Worm (Caenorhabditis elegans) whole organism, mixed stage, embryonic: ENCODE measurements around the gene C14B1.8.

ENCODE experiments used
- ces-1 ChIP-seq: fragments of 150-350 bp; optimal IDR thresholded peaks from 2 replicates; lab custom pipeline; 2014; ENCODE audit warnings: missing biosample characterization, missing genetic modification reagents, missing genetic modification characterization
- elt-1 ChIP-seq: sonication (generic microtip); optimal IDR thresholded peaks from 2 replicates; lab custom pipeline; 2017; ENCODE audit warnings: missing genetic modification characterization, mild to moderate bottlenecking, missing compliant biosample characterization, antibody characterized with exemption, moderate library complexity, borderline replicate concordance; ENCODE audit not compliant: insufficient read depth
- elt-3 ChIP-seq: fragments of 150-350 bp; optimal IDR thresholded peaks from 2 replicates; lab custom pipeline; 2014; ENCODE audit warnings: missing biosample characterization, missing genetic modification characterization
- lin-13 ChIP-seq: fragments of 150-350 bp; optimal IDR thresholded peaks from 2 replicates; lab custom pipeline; 2014; ENCODE audit warnings: missing biosample characterization, missing genetic modification characterization
- lsy-2 ChIP-seq: fragments of 150-350 bp; optimal IDR thresholded peaks from 2 replicates; lab custom pipeline; 2014; ENCODE audit warnings: missing biosample characterization, missing genetic modification characterization
- mep-1 ChIP-seq: fragments of 150-350 bp; optimal IDR thresholded peaks from 2 replicates; lab custom pipeline; 2017; ENCODE audit warnings: missing biosample characterization, missing genetic modification reagents, missing genetic modification characterization, inconsistent platforms
- nhr-237 ChIP-seq: fragments of 150-350 bp; optimal IDR thresholded peaks from 2 replicates; lab custom pipeline; 2014; ENCODE audit warnings: missing biosample characterization, missing genetic modification characterization
- nhr-76 ChIP-seq: sonication (generic microtip); optimal IDR thresholded peaks from 2 replicates; lab custom pipeline; 2017; ENCODE audit warnings: missing biosample characterization, missing genetic modification characterization
- pha-4 ChIP-seq: fragments of 150-350 bp; optimal IDR thresholded peaks from 2 replicates; lab custom pipeline; 2018; ENCODE audit warnings: missing biosample characterization, missing genetic modification reagents, missing genetic modification characterization
- snpc-4 ChIP-seq: fragments of 150-350 bp; optimal IDR thresholded peaks from 2 replicates; lab custom pipeline; 2014; ENCODE audit warnings: missing biosample characterization, missing genetic modification characterization
- tbx-8 ChIP-seq: fragments of 200-800 bp; sonication (Bioruptor generic); optimal IDR thresholded peaks from 2 replicates; lab custom pipeline; 2018; ENCODE audit warnings: mild to moderate bottlenecking, missing genetic modification characterization, moderate library complexity, missing compliant biosample characterization
- unc-62 ChIP-seq: fragments of 150-350 bp; optimal IDR thresholded peaks from 2 replicates; lab custom pipeline; 2014; ENCODE audit warnings: missing biosample characterization, missing genetic modification reagents, missing genetic modification characterization
- zip-8 ChIP-seq: fragments of 150-350 bp; optimal IDR thresholded peaks from 2 replicates; lab custom pipeline; 2014; ENCODE audit warnings: missing biosample characterization, missing genetic modification characterization
- ztf-11 ChIP-seq: fragments of 150-350 bp; optimal IDR thresholded peaks from 2 replicates; lab custom pipeline; 2014; ENCODE audit warnings: missing biosample characterization, missing genetic modification characterization

DNA sequence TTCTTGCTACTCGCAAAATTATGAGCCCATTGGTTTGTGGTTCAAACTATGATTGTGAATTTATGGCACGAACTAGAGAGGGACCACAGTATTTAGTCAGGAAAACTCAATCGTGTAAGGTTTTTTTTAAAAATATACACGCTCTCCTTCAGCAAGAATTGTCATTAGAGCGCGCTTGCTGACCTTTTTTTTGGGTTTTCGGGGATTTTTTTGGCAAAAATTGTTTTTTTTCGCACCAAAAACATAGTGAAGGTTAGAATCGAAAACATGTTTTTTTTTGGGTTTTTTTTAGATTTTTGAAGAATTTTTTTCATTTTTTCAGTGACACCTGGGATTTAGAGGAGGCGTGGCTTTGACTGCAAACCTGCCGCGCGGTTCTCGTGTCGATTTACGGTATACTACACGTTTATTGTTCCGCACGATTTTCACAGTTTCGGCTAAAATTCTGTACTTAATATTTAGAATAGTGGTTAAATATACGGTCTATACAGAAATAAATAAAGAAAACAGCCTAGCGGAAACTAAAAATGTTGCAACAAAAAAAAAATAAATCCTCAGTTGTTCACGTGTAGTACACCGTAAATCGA is 3.3 kb downstream of the C14B1.8 start:
- no peak for TF ChIP-seq pha-4 (tag; lab: Kevin White, UChicago)
- TF ChIP-seq lsy-2 = no peak
- no peak for TF ChIP-seq ztf-11 (tag; lab: Kevin White, UChicago)
- TF ChIP-seq elt-3 (tag; lab: Kevin White, UChicago) = no peak
- no peak for TF ChIP-seq snpc-4
- no peak for TF ChIP-seq tbx-8 (GFP tag; lab: Kevin White, UChicago)
- no peak for TF ChIP-seq unc-62 (GFP tag; lab: Kevin White, UChicago)
- no peak for TF ChIP-seq ces-1 (GFP tag; lab: Kevin White, UChicago)
- TF ChIP-seq nhr-237 (tag; lab: Kevin White, UChicago) = no peak
- TF ChIP-seq lin-13 (tag; lab: Kevin White, UChicago) = no peak
- no peak for TF ChIP-seq elt-1 (tag; lab: Kevin White, UChicago)
- no peak for TF ChIP-seq nhr-76 (tag; lab: Kevin White, UChicago)
- no peak for TF ChIP-seq zip-8 (tag; lab: Kevin White, UChicago)
- peak; percentile 30 for TF ChIP-seq mep-1 (tag; lab: Kevin White, UChicago)
